Fruit fly (Drosophila melanogaster) whole organism, embryonic: ENCODE measurements around the gene Ndae1.
A peak's percentile ranks its signal among the peaks of the same experiment; 100 is the strongest.

Source experiments
- CG15514 ChIP-seq: fragments of 200-800 bp; sonication (Bioruptor generic); optimal IDR thresholded peaks from 3 replicates; lab custom pipeline; 2017; ENCODE audit warnings: missing biosample characterization, missing genetic modification characterization, mild to moderate bottlenecking, moderate library complexity, missing genetic modification reagents
- CG16779 ChIP-seq: fragments of 200-800 bp; sonication (Bioruptor generic); IDR thresholded peaks from 2 replicates; pipeline ENCODE4 v1.3.6; 2022; ENCODE audit warnings: missing biosample characterization, missing genetic modification characterization
- CG4360 ChIP-seq: fragments of 200-800 bp; sonication (Bioruptor generic); IDR thresholded peaks from 2 replicates; pipeline ENCODE4 v1.3.6; 2022; ENCODE audit warnings: missing biosample characterization, missing genetic modification characterization
- Side ChIP-seq: fragments of 200-800 bp; sonication (Bioruptor generic); optimal IDR thresholded peaks from 2 replicates; lab custom pipeline; 2016; ENCODE audit warnings: missing biosample characterization, missing genetic modification characterization
- Spps ChIP-seq: fragments of 200-800 bp; sonication (Bioruptor generic); optimal IDR thresholded peaks from 2 replicates; lab custom pipeline; 2018; ENCODE audit warnings: missing biosample characterization, mild to moderate bottlenecking, missing genetic modification characterization
- org-1 ChIP-seq: fragments of 200-800 bp; sonication (Bioruptor generic); optimal IDR thresholded peaks from 2 replicates; lab custom pipeline; 2017; ENCODE audit warnings: missing biosample characterization, missing genetic modification characterization
- sd ChIP-seq: fragments of 200-800 bp; sonication (Bioruptor generic); optimal IDR thresholded peaks from 3 replicates; lab custom pipeline; 2018; ENCODE audit warnings: missing biosample characterization, mild to moderate bottlenecking, missing genetic modification characterization, moderate library complexity

DNA sequence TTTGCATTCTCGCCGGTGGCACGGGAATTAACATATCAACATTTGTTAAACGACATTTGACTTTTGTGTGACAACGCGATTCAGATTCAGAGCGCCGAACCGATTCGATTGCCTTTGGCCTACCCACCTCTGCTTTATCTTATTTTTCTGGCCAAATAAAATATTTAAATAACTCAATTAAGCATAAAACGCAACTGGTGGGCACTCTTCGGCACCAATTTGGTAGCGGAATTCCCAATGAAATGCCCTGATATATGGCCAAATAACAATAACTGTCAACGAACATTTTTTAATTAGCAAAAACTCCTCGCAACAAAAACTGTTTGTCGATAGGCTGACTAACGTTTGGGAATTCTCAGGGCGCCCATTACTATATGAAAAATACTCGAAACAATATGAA, 35.0 kb upstream of the Ndae1 start:
- TF ChIP-seq sd (tag; lab: Kevin White, UChicago) (peak; percentile 50), org-1 (no peak), CG4360 (no peak), Side (no peak), CG16779 (GFP tag; lab: Robert Waterston, UW) (no peak), Spps (tag; lab: Kevin White, UChicago) (no peak), CG15514 (GFP tag; lab: Kevin White, UChicago) (no peak)
